Fruit fly (Drosophila melanogaster): ENCODE measurements around the gene Nnf1b.

dm6 chr2L:817850-818249 is 7.5 kb downstream of the Nnf1b start, which contains the start of gene CG15880:
- TF ChIP-seq Crg-1 (GFP tag; optimal IDR thresholded peaks at IDR 0.05) (no peak), ovo (GFP tag; optimal IDR thresholded peaks at IDR 0.05) (no peak), CG12768 (GFP tag; optimal IDR thresholded peaks at IDR 0.05) (no peak), cic (GFP tag; optimal IDR thresholded peaks at IDR 0.05) (no peak), pad (GFP tag; optimal IDR thresholded peaks at IDR 0.05) (no peak), CG1620 (GFP tag; optimal IDR thresholded peaks at IDR 0.05) (no peak), CG33017 (tag; optimal IDR thresholded peaks at IDR 0.05) (no peak), Hr96 (GFP tag; optimal IDR thresholded peaks at IDR 0.05) (no peak), Mnt (GFP tag; optimal IDR thresholded peaks at IDR 0.05) (no peak), cnc (optimal IDR thresholded peaks at IDR 0.05) (no peak), CG7045 (GFP tag; optimal IDR thresholded peaks at IDR 0.05) (no peak), bab1 (GFP tag; optimal IDR thresholded peaks at IDR 0.05) (no peak)
